Worm (Caenorhabditis elegans): ENCODE data around the gene K08E3.2.
A peak's percentile ranks its signal among the peaks of the same experiment; 100 is the strongest.
"Not testable (repeated sequence)": the region's sequence is repeated elsewhere in the genome, so short reads cannot be mapped to it uniquely, and the experiment has no call there.

Gene K08E3.2

DNA sequence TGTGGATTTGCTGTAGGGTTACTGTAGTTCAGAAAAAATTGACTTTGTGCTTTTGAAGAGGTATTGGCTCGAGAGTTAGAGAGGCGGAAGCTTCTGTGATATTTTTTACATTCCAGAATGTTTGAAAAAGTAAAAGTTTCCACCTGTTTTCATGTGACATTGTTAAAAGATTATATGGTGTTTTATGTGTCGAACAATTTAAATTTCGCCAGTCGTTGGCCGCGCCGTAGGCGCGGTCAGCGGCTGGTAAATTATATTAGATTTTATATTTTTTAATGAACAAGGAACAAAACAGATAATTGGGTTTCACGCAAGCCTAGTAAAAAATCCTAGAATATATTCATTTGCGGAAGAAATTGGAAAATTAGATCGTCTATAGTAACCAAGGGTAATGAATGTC is 2.7 kb upstream of the K08E3.2 start, which contains the start of gene mlc-7:
TSS of gene mlc-7 (plus strand) at position 301 of the 400 bp plus-strand sequence.
- not testable (repeated sequence) for TF ChIP-seq hmg-11, aly-2, fkh-2 (tag; optimal IDR thresholded peaks at IDR 0.05)

DNA sequence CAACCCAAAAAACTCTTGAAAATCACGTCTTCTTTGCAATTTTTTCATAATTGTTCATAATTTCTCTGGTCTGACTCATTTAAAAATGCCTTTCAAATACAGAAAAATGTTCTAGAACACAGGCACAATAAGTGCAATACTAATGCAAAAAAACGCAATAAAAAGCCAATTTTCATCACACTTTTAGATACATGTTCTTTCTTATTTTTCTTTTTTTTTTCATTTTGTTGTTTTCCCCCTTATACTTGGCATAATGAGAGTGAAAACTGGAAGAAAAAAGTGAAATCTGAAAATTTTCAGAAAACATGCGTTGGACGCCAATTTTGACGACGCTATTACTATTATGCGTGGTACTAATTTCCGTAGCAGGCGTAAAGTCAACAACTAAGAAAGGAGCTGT is 4.6 kb downstream of the K08E3.2 start, which contains the start of gene tyr-2:
TSS of gene tyr-2 (plus strand) at position 301 of the 400 bp plus-strand sequence.
- TF ChIP-seq egl-5 (tag; optimal IDR thresholded peaks at IDR 0.05) = no peak
- no peak for TF ChIP-seq pqm-1 (tag; optimal IDR thresholded peaks at IDR 0.05)
- TF ChIP-seq pha-4 (tag; optimal IDR thresholded peaks at IDR 0.05) = no peak
- TF ChIP-seq unc-39 (tag; optimal IDR thresholded peaks at IDR 0.05) = no peak
- no peak for TF ChIP-seq nfya-1 (tag; optimal IDR thresholded peaks at IDR 0.05; ENCODE audit: insufficient read depth)
- no peak for TF ChIP-seq nhr-23 (tag; optimal IDR thresholded peaks at IDR 0.05)
- no peak for TF ChIP-seq lin-39 (tag; optimal IDR thresholded peaks at IDR 0.05)
- TF ChIP-seq nhr-76 (tag; optimal IDR thresholded peaks at IDR 0.05) = no peak
- TF ChIP-seq hmg-11 (tag; optimal IDR thresholded peaks at IDR 0.05) = no peak
- TF ChIP-seq ama-1 (optimal IDR thresholded peaks at IDR 0.05) = no peak
- TF ChIP-seq daf-12 (tag; optimal IDR thresholded peaks at IDR 0.05) = no peak
- TF ChIP-seq elt-3 (tag; optimal IDR thresholded peaks at IDR 0.05) = no peak
- TF ChIP-seq nhr-67 (tag; optimal IDR thresholded peaks at IDR 0.05) = no peak

DNA sequence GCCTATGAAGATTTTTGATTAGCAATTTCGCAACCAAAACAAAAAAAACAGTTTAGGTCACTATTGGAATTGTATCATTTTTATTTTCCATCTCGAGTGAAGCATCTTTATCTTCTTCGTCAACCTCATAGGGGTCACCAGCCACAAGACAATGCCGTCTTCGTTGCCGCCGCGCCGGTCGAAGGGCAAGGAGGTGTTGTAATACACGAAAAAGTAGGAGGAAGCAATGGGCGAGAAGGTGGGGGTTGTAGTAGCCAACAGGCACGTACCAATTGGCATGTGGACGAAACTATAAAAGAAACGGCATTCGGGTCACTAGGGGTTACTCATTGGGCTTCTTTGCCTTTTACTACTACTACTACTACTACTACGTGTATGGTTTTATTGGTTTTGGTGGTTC is 6.5 kb downstream of the K08E3.2 start:
- TF ChIP-seq nfya-1 (tag; optimal IDR thresholded peaks at IDR 0.05; ENCODE audit: insufficient read depth) (peak; percentile 12), nhr-77 (tag; optimal IDR thresholded peaks at IDR 0.05) (no peak), nhr-25 (tag; optimal IDR thresholded peaks at IDR 0.05) (peak; percentile 59)

DNA sequence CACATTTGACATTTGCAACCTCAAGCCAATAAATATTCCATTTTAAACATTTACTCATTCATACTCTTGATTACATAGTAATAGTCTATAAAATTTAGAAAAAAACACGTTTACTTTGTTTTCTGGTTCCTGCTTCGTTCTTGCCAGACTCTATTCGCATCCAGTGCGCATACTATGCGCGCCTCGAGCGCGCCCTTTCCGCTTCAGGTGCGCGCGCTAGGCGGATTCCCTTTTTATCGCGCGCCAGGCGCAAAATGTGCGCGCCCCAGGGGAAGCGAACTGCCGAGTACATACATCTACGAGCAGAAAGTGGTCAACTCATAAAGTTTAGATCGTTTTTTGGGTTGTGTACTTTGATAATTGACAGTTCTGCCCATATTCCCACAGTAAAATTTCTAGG is 7.1 kb downstream of the K08E3.2 start:
- TF ChIP-seq mml-1 (tag; optimal IDR thresholded peaks at IDR 0.05) (no peak), R02D3.7 (tag; optimal IDR thresholded peaks at IDR 0.05) (no peak), nhr-11 (tag; optimal IDR thresholded peaks at IDR 0.05) (no peak), nhr-237 (tag; optimal IDR thresholded peaks at IDR 0.05) (no peak), mdl-1 (tag; optimal IDR thresholded peaks at IDR 0.05) (no peak), ceh-28 (tag; optimal IDR thresholded peaks at IDR 0.05) (no peak), elt-3 (tag; optimal IDR thresholded peaks at IDR 0.05) (no peak), lin-15B (tag; optimal IDR thresholded peaks at IDR 0.05) (no peak), ceh-16 (tag; optimal IDR thresholded peaks at IDR 0.05) (no peak), fos-1 (tag; optimal IDR thresholded peaks at IDR 0.05) (no peak), elt-1 (tag; optimal IDR thresholded peaks at IDR 0.05) (no peak)

DNA sequence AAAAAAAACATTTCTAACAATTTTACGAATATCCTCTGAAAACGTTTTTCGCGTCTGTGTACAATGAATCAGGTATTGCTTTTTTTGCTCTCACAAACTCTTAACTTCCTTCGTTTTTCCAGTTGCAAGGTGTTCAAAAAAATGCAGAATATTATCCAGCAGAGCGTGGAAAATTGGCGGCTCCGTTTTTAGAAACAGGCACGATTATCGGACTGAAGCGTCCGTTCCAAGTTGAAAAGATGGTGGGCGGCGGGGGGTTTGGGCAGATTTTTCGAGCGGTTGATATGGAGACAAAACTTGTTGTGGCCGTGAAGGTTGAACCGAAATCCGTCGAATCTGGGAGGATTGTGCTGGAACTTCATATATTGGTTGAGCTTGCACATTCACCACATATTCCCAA is 13.5 kb downstream of the K08E3.2 start, which contains the start of gene W06F12.3:
TSS of gene W06F12.3 (plus strand) at position 23 of the 400 bp plus-strand sequence.
- no peak for TF ChIP-seq fos-1 (tag; optimal IDR thresholded peaks at IDR 0.05)
- TF ChIP-seq nhr-25 (tag; optimal IDR thresholded peaks at IDR 0.05) = no peak
- TF ChIP-seq fkh-10 (GFP tag; optimal IDR thresholded peaks at IDR 0.05) = no peak
- TF ChIP-seq egl-5 (tag; optimal IDR thresholded peaks at IDR 0.05) = no peak
- TF ChIP-seq zag-1 (tag; optimal IDR thresholded peaks at IDR 0.05) = no peak
- TF ChIP-seq elt-2 (tag; optimal IDR thresholded peaks at IDR 0.05) = no peak

DNA sequence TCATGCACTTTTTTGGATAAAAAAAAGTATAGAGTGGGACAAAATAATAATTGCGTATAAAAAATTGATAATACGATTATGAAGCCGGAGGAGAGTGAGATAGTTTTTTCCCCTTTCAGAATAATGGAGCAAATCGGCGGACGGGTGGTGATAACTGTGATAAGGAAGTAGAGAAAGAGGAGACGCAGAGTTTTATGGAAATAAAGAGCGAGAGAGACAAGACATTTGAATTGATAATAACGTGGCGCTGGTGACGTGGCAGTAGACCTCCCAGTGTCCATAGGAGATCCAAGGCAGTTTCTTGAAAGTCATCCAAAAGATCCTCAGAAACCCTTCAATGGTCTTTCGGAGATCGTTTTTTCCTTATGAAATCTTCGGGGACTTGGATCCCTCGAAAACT is 14.7 kb downstream of the K08E3.2 start:
- TF ChIP-seq R02D3.7 (tag; optimal IDR thresholded peaks at IDR 0.05) = no peak
- TF ChIP-seq elt-2 (tag; optimal IDR thresholded peaks at IDR 0.05) = peak; percentile 92
- TF ChIP-seq pha-4 (tag; optimal IDR thresholded peaks at IDR 0.05) = peak; percentile 30
- TF ChIP-seq pqm-1 (tag; optimal IDR thresholded peaks at IDR 0.05) = peak; percentile 85
- TF ChIP-seq ceh-28 (tag; optimal IDR thresholded peaks at IDR 0.05) = no peak
- peak; percentile 29 for TF ChIP-seq jun-1 (tag; optimal IDR thresholded peaks at IDR 0.05)

DNA sequence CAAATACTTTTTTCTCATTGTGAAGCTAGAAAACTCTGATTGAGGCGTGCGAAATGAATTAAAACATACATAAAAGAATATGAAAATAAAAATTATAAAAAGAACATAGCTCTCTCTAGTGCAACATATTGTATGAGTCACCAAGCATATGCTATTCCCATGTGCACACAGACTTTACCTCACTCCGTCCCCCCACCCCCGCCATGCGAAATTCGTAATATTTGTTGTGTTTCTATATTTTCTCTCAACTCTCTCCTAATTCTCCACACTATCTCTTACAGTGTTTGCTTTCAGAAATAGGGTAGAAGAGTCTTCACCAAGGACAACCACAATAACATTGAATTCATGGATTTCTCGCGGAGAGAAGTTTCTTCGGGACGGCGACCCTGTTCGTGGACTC is 15.8 kb downstream of the K08E3.2 start:
- TF ChIP-seq pqm-1 (tag; optimal IDR thresholded peaks at IDR 0.05) (peak; percentile 51), nhr-12 (tag; optimal IDR thresholded peaks at IDR 0.05) (no peak), pha-4 (tag; optimal IDR thresholded peaks at IDR 0.05) (peak; percentile 75)

Data from whole organism, L3 larva.